Worm (Caenorhabditis elegans) whole organism, L4 larva: Measurements from ENCODE around the gene C56G2.5.

Experiments used
- attf-4 ChIP-seq: sonication (generic microtip); optimal IDR thresholded peaks from 3 replicates; lab custom pipeline; 2017; ENCODE audit warnings: missing biosample characterization, missing genetic modification characterization
- nhr-28 ChIP-seq: fragments of 150-350 bp; optimal IDR thresholded peaks from 2 replicates; lab custom pipeline; 2014; ENCODE audit warnings: missing biosample characterization, missing genetic modification characterization
- php-3 ChIP-seq: fragments of 200-800 bp; sonication (Bioruptor generic); IDR thresholded peaks from 2 replicates; pipeline ENCODE4 v1.3.6; 2022; ENCODE audit warnings: missing genetic modification reagents, missing genetic modification characterization, missing compliant biosample characterization

DNA sequence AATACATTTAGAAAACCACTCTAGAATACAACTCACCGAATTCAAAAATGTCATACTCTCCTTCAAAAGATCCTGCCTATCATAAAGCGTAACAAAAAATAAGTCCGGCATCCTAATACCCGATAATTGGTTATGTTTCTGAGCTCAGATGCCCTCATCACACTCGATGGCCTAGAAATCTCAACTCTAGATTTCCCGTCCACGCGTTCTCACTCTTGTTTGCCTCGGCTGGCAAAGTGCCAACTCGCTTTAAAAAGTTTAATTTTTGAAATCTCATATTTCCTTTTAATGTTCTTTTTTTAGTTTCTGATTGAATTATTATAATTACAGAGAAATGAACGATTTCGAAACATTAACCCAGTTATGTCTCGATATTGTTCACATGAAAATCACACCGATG, 43.7 kb upstream of the C56G2.5 start, which contains the start of the genes C56G2.15 and thoc-2:
- TF ChIP-seq php-3 (GFP tag; lab: Robert Waterston, UW) (no peak), attf-4 (no peak), nhr-28 (no peak)
